Worm (Caenorhabditis elegans) whole organism, L3 larva: ENCODE results near the gene Y70C5A.3.

ENCODE experiments used
- aly-2 ChIP-seq: fragments of 150-350 bp; optimal IDR thresholded peaks from 2 replicates; lab custom pipeline; 2014; ENCODE audit warnings: missing biosample characterization, missing genetic modification characterization
- ama-1 ChIP-seq: fragments of 150-350 bp; optimal IDR thresholded peaks from 2 replicates; lab custom pipeline; 2018
- ceh-28 ChIP-seq: fragments of 150-350 bp; optimal IDR thresholded peaks from 2 replicates; lab custom pipeline; 2014; ENCODE audit warnings: missing biosample characterization, missing genetic modification reagents, missing genetic modification characterization
- egl-27 ChIP-seq: sonication (generic microtip); optimal IDR thresholded peaks from 4 replicates; lab custom pipeline; 2017; ENCODE audit warnings: missing biosample characterization, missing genetic modification reagents, missing genetic modification characterization
- elt-1 ChIP-seq: fragments of 150-350 bp; optimal IDR thresholded peaks from 2 replicates; lab custom pipeline; 2014; ENCODE audit warnings: missing biosample characterization, missing genetic modification characterization
- eor-1 ChIP-seq, 2 experiments: fragments of 150-350 bp; optimal IDR thresholded peaks; 2 replicates each; lab custom pipeline; 2014 to 2018; ENCODE audit warnings: missing biosample characterization in 2 of 2, missing genetic modification characterization in 2 of 2
- nhr-11 ChIP-seq: fragments of 150-350 bp; optimal IDR thresholded peaks from 2 replicates; lab custom pipeline; 2014; ENCODE audit warnings: missing biosample characterization, missing genetic modification characterization
- nhr-12 ChIP-seq: fragments of 150-350 bp; optimal IDR thresholded peaks from 2 replicates; lab custom pipeline; 2014; ENCODE audit warnings: missing biosample characterization, missing genetic modification characterization
- snpc-4 ChIP-seq: fragments of 150-350 bp; optimal IDR thresholded peaks from 2 replicates; lab custom pipeline; 2014; ENCODE audit warnings: missing biosample characterization, missing genetic modification characterization
- unc-39 ChIP-seq: sonication (generic microtip); optimal IDR thresholded peaks from 4 replicates; lab custom pipeline; 2017; ENCODE audit warnings: missing biosample characterization, missing genetic modification characterization
- zag-1 ChIP-seq: fragments of 150-350 bp; optimal IDR thresholded peaks from 2 replicates; lab custom pipeline; 2014; ENCODE audit warnings: missing biosample characterization, missing genetic modification characterization
- ztf-11 ChIP-seq: fragments of 150-350 bp; optimal IDR thresholded peaks from 2 replicates; lab custom pipeline; 2014; ENCODE audit warnings: missing biosample characterization, missing genetic modification characterization

DNA sequence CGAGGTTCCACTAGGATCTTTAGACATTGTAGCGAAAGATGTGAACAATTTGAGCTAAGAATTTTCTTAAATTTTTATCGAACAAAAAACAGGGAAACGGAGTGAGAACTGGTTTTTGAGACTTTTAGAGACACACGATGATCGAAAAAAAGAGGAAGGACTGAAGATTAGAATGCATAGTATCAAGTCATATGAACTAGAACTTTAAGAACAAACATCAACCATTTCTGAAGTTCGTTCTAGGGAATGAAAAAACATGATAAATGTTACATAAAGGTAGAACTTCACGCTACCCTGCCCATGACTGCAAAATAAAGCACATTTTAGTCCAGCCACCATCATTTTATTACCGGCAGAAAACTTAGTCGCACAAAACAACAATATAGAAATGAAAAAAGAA is 25.6 kb upstream of the Y70C5A.3 start, which contains the start of gene W06G6.9:
- TF ChIP-seq zag-1 (tag; lab: Kevin White, UChicago) (no peak), ztf-11 (tag; lab: Kevin White, UChicago) (no peak), ceh-28 (no peak), nhr-12 (tag; lab: Kevin White, UChicago) (no peak), snpc-4 (tag; lab: Kevin White, UChicago) (no peak), egl-27 (tag; lab: Kevin White, UChicago) (no peak), aly-2 (tag; lab: Kevin White, UChicago) (no peak), eor-1 (tag; optimal IDR thresholded peaks at IDR 0.05; lab: Kevin White, UChicago) (no peak), ama-1 (lab: Kevin White, UChicago) (no peak), nhr-11 (tag; lab: Kevin White, UChicago) (no peak), unc-39 (no peak), elt-1 (tag; lab: Kevin White, UChicago) (no peak)
